Fruit fly (Drosophila melanogaster) whole organism, embryonic: ENCODE measurements around the gene mino.

Experiments used
- C15 ChIP-seq: fragments of 200-800 bp; sonication (Bioruptor generic); IDR thresholded peaks from 3 replicates; pipeline ENCODE4 v1.3.6; 2022; ENCODE audit warnings: missing biosample characterization, missing genetic modification characterization
- CG10462 ChIP-seq: fragments of 200-800 bp; sonication (Bioruptor generic); optimal IDR thresholded peaks from 2 replicates; lab custom pipeline; 2016; ENCODE audit warnings: missing biosample characterization, missing genetic modification characterization
- CG11398 ChIP-seq: fragments of 200-800 bp; sonication (Bioruptor generic); optimal IDR thresholded peaks from 2 replicates; lab custom pipeline; 2016; ENCODE audit warnings: missing biosample characterization, missing genetic modification characterization
- CG12391 ChIP-seq: fragments of 200-800 bp; sonication (Bioruptor generic); optimal IDR thresholded peaks from 3 replicates; lab custom pipeline; 2018; ENCODE audit warnings: missing biosample characterization, mild to moderate bottlenecking, missing genetic modification characterization, moderate library complexity
- CG14860 ChIP-seq: fragments of 200-800 bp; sonication (Bioruptor generic); IDR thresholded peaks from 3 replicates; pipeline ENCODE4 v1.3.6; 2022; ENCODE audit warnings: missing biosample characterization, missing genetic modification characterization; ENCODE audit not compliant: partially characterized antibody
- CG15696 ChIP-seq: fragments of 200-800 bp; sonication (Bioruptor generic); optimal IDR thresholded peaks from 2 replicates; lab custom pipeline; 2019; ENCODE audit warnings: missing biosample characterization, mild to moderate bottlenecking, missing genetic modification characterization, moderate library complexity
- CG17186 ChIP-seq: fragments of 200-800 bp; sonication (Bioruptor generic); optimal IDR thresholded peaks from 3 replicates; lab custom pipeline; 2017; ENCODE audit warnings: missing biosample characterization, missing genetic modification reagents, missing genetic modification characterization
- CG1792 ChIP-seq: fragments of 200-800 bp; sonication (Bioruptor generic); optimal IDR thresholded peaks from 2 replicates; lab custom pipeline; 2016; ENCODE audit warnings: missing biosample characterization, missing genetic modification characterization
- CG18262 ChIP-seq: fragments of 200-800 bp; optimal IDR thresholded peaks from 3 replicates; lab custom pipeline; 2019; ENCODE audit warnings: missing biosample characterization, mild to moderate bottlenecking, missing genetic modification characterization, moderate library complexity
- CG18599 ChIP-seq: fragments of 200-800 bp; sonication (Bioruptor generic); optimal IDR thresholded peaks from 3 replicates; lab custom pipeline; 2017; ENCODE audit warnings: missing biosample characterization, missing genetic modification characterization, mild to moderate bottlenecking, moderate library complexity, missing genetic modification reagents
- CG31224 ChIP-seq: fragments of 200-800 bp; sonication (Bioruptor generic); IDR thresholded peaks from 2 replicates; pipeline ENCODE4 v1.3.6; 2022; ENCODE audit warnings: missing biosample characterization, missing genetic modification characterization
- CG34224 ChIP-seq: fragments of 200-800 bp; sonication (Bioruptor generic); IDR thresholded peaks from 3 replicates; pipeline ENCODE4 v1.3.6; 2022; ENCODE audit warnings: missing biosample characterization, missing genetic modification characterization; ENCODE audit not compliant: partially characterized antibody
- Dip3 ChIP-seq: fragments of 200-800 bp; sonication (Bioruptor generic); optimal IDR thresholded peaks from 3 replicates; lab custom pipeline; 2016; ENCODE audit warnings: missing biosample characterization, missing genetic modification characterization
- Doc2 ChIP-seq: fragments of 200-800 bp; sonication (Bioruptor generic); IDR thresholded peaks from 2 replicates; pipeline ENCODE4 v1.3.6; 2022; ENCODE audit warnings: missing biosample characterization, missing genetic modification characterization
- Fer2 ChIP-seq: fragments of 200-800 bp; sonication (Bioruptor generic); optimal IDR thresholded peaks from 2 replicates; lab custom pipeline; 2018; ENCODE audit warnings: missing biosample characterization, mild to moderate bottlenecking, missing genetic modification characterization, moderate library complexity
- H15 ChIP-seq: fragments of 200-800 bp; sonication (Bioruptor generic); IDR thresholded peaks from 3 replicates; pipeline ENCODE4 v1.3.6; 2022; ENCODE audit warnings: missing biosample characterization, missing genetic modification characterization
- Hey ChIP-seq: fragments of 200-800 bp; sonication (Bioruptor generic); optimal IDR thresholded peaks from 3 replicates; lab custom pipeline; 2018; ENCODE audit warnings: missing biosample characterization, mild to moderate bottlenecking, missing genetic modification characterization
- HmgD ChIP-seq: fragments of 200-800 bp; sonication (Bioruptor generic); optimal IDR thresholded peaks from 3 replicates; lab custom pipeline; 2016; ENCODE audit warnings: missing biosample characterization, missing genetic modification characterization
- HmgZ ChIP-seq: fragments of 200-800 bp; sonication (Bioruptor generic); optimal IDR thresholded peaks from 2 replicates; lab custom pipeline; 2018; ENCODE audit warnings: missing biosample characterization, mild to moderate bottlenecking, missing genetic modification characterization
- Hr51 ChIP-seq, 2 experiments: fragments of 200-800 bp; sonication (Bioruptor generic); optimal IDR thresholded peaks; 2 replicates in 1 of 2; 3 replicates in 1 of 2; lab custom pipeline; 2016 to 2018; ENCODE audit warnings: missing biosample characterization in 2 of 2, missing genetic modification characterization in 2 of 2, mild to moderate bottlenecking in 1 of 2, moderate library complexity in 1 of 2
- MTF-1 ChIP-seq: fragments of 200-800 bp; sonication (Bioruptor generic); optimal IDR thresholded peaks from 2 replicates; lab custom pipeline; 2018; ENCODE audit warnings: missing biosample characterization, mild to moderate bottlenecking, missing genetic modification characterization, borderline replicate concordance
- Med ChIP-seq: fragments of 200-800 bp; sonication (Bioruptor generic); peaks from one replicate; lab custom pipeline; 2016; ENCODE audit warnings: missing biosample characterization, missing genetic modification characterization, mild to moderate bottlenecking, inconsistent platforms, moderate library complexity
- NfI ChIP-seq: fragments of 200-800 bp; sonication (Bioruptor generic); optimal IDR thresholded peaks from 3 replicates; lab custom pipeline; 2018; ENCODE audit warnings: missing biosample characterization, mild to moderate bottlenecking, missing genetic modification characterization, moderate library complexity
- Optix ChIP-seq: fragments of 200-800 bp; sonication (Bioruptor generic); IDR thresholded peaks from 3 replicates; pipeline ENCODE4 v1.3.6; 2022; ENCODE audit warnings: missing biosample characterization, missing genetic modification characterization
- Rfx ChIP-seq: fragments of 200-800 bp; sonication (Bioruptor generic); IDR thresholded peaks from 2 replicates; pipeline ENCODE4 v1.3.6; 2022; ENCODE audit warnings: missing biosample characterization, missing genetic modification characterization
- Sin3A ChIP-seq: fragments of >200 bp; optimal IDR thresholded peaks from 2 replicates; lab custom pipeline; 2018
- Six4 ChIP-seq: fragments of 200-800 bp; sonication (Bioruptor generic); optimal IDR thresholded peaks from 2 replicates; lab custom pipeline; 2016; ENCODE audit warnings: missing biosample characterization, missing genetic modification characterization
- bab2 ChIP-seq: fragments of 200-800 bp; sonication (Bioruptor generic); optimal IDR thresholded peaks from 2 replicates; lab custom pipeline; 2016; ENCODE audit warnings: missing biosample characterization, missing genetic modification characterization
- btn ChIP-seq: fragments of 200-800 bp; sonication (Bioruptor generic); optimal IDR thresholded peaks from 2 replicates; lab custom pipeline; 2016; ENCODE audit warnings: missing biosample characterization, missing genetic modification characterization
- dm ChIP-seq: fragments of 200-800 bp; sonication (Bioruptor generic); optimal IDR thresholded peaks from 3 replicates; lab custom pipeline; 2016; ENCODE audit warnings: missing biosample characterization, missing genetic modification characterization
- emc ChIP-seq: fragments of 200-800 bp; sonication (Bioruptor generic); optimal IDR thresholded peaks from 2 replicates; lab custom pipeline; 2016; ENCODE audit warnings: missing biosample characterization, missing genetic modification characterization
- esg ChIP-seq: fragments of 200-800 bp; sonication (Bioruptor generic); conservative IDR thresholded peaks from 2 replicates; pipeline ENCODE4 v1.3.6; 2022; ENCODE audit warnings: missing biosample characterization, missing genetic modification characterization
- fd96Cb ChIP-seq: fragments of 200-800 bp; sonication (Bioruptor generic); optimal IDR thresholded peaks from 2 replicates; lab custom pipeline; 2018; ENCODE audit warnings: missing biosample characterization, mild to moderate bottlenecking, missing genetic modification characterization, moderate library complexity
- fu2 ChIP-seq: fragments of 200-800 bp; sonication (Bioruptor generic); optimal IDR thresholded peaks from 2 replicates; lab custom pipeline; 2016; ENCODE audit warnings: missing biosample characterization, missing genetic modification characterization
- h ChIP-seq: fragments of >200 bp; optimal IDR thresholded peaks from 2 replicates; lab custom pipeline; 2017
- jumu ChIP-seq: fragments of 200-800 bp; sonication (Bioruptor generic); optimal IDR thresholded peaks from 3 replicates; lab custom pipeline; 2016; ENCODE audit warnings: missing biosample characterization, missing genetic modification characterization
- ken ChIP-seq: fragments of 200-800 bp; sonication (Bioruptor generic); IDR thresholded peaks from 3 replicates; pipeline ENCODE4 v1.3.6; 2022; ENCODE audit warnings: missing biosample characterization, missing genetic modification characterization
- kni ChIP-seq: fragments of 200-800 bp; sonication (Bioruptor generic); optimal IDR thresholded peaks from 3 replicates; lab custom pipeline; 2017; ENCODE audit warnings: mild to moderate bottlenecking, missing biosample characterization, missing genetic modification reagents, missing genetic modification characterization
- lmd ChIP-seq: fragments of 200-800 bp; sonication (Bioruptor generic); IDR thresholded peaks from 2 replicates; pipeline ENCODE4 v1.3.6; 2022; ENCODE audit warnings: missing biosample characterization, missing genetic modification characterization
- lov ChIP-seq, 2 experiments: fragments of 200-800 bp in 1 of 2; fragments of >200 bp in 1 of 2; sonication (Bioruptor generic) in 1 of 2; IDR thresholded peaks in 1 of 2; optimal IDR thresholded peaks in 1 of 2; 2 replicates in 1 of 2; 3 replicates in 1 of 2; pipeline versions ENCODE4 v1.3.6 to Lab custom; 2017 to 2022; ENCODE audit warnings: missing biosample characterization in 1 of 2, missing genetic modification characterization in 1 of 2
- onecut ChIP-seq: fragments of 200-800 bp; sonication (Bioruptor generic); IDR thresholded peaks from 2 replicates; pipeline ENCODE4 v1.3.6; 2022; ENCODE audit warnings: missing biosample characterization, missing genetic modification characterization
- pros ChIP-seq: fragments of 200-800 bp; sonication (Bioruptor generic); optimal IDR thresholded peaks from 3 replicates; lab custom pipeline; 2019; ENCODE audit warnings: missing biosample characterization, mild to moderate bottlenecking, missing genetic modification characterization, moderate library complexity
- schlank ChIP-seq: fragments of 200-800 bp; sonication (Bioruptor generic); optimal IDR thresholded peaks from 2 replicates; lab custom pipeline; 2018; ENCODE audit warnings: missing biosample characterization, mild to moderate bottlenecking, missing genetic modification characterization
- slou ChIP-seq: fragments of 200-800 bp; sonication (Bioruptor generic); optimal IDR thresholded peaks from 3 replicates; lab custom pipeline; 2016; ENCODE audit warnings: missing biosample characterization, missing genetic modification characterization
- tna ChIP-seq: fragments of 200-800 bp; sonication (Bioruptor generic); IDR thresholded peaks from 2 replicates; pipeline ENCODE4 v1.3.6; 2022; ENCODE audit warnings: missing biosample characterization, missing genetic modification characterization; ENCODE audit not compliant: partially characterized antibody
- wdn ChIP-seq: fragments of 200-800 bp; sonication (Bioruptor generic); IDR thresholded peaks from 2 replicates; pipeline ENCODE4 v1.3.6; 2022; ENCODE audit warnings: missing biosample characterization, missing genetic modification characterization
- wek ChIP-seq: fragments of 200-800 bp; sonication (Bioruptor generic); optimal IDR thresholded peaks from 3 replicates; lab custom pipeline; 2018; ENCODE audit warnings: missing biosample characterization, mild to moderate bottlenecking, missing genetic modification characterization, moderate library complexity
- zfh1 ChIP-seq: fragments of 200-800 bp; sonication (Bioruptor generic); IDR thresholded peaks from 3 replicates; pipeline ENCODE4 v1.3.6; 2022; ENCODE audit warnings: missing biosample characterization, missing genetic modification characterization

Gene mino

dm6 chr3R:27937752-27938694 is 13.0 kb downstream of the mino start, which contains the start of the genes NSD and BOD1 (continued):
- TF ChIP-seq fu2 (no peak), lmd (GFP tag; lab: Robert Waterston, UW) (peak; percentile 64), Dip3 (GFP tag; lab: Kevin White, UChicago) (peak; percentile 24), CG31224 (GFP tag; lab: Robert Waterston, UW) (peak; percentile 59), esg (GFP tag; lab: Robert Waterston, UW) (peak; percentile 54), H15 (GFP tag; lab: Robert Waterston, UW) (peak; percentile 48; the same call in 1 of the 3 replicates), CG17186 (GFP tag; lab: Kevin White, UChicago) (peak; percentile 51), ken (GFP tag; lab: Robert Waterston, UW) (peak; percentile 82), schlank (tag; lab: Kevin White, UChicago) (peak; percentile 25), fd96Cb (tag; lab: Kevin White, UChicago) (peak; percentile 10), Rfx (GFP tag; lab: Robert Waterston, UW) (peak; percentile 90), Fer2 (tag; lab: Kevin White, UChicago) (peak; percentile 27), wek (GFP tag; lab: Kevin White, UChicago) (no peak), Hr51 (GFP tag; optimal IDR thresholded peaks at IDR 0.05; lab: Kevin White, UChicago) (no peak), NfI (GFP tag; lab: Kevin White, UChicago) (peak; percentile 63), CG34224 (GFP tag; lab: Robert Waterston, UW) (peak; percentile 81), tna (GFP tag; lab: Robert Waterston, UW) (peak; percentile 92), HmgD (GFP tag; lab: Kevin White, UChicago) (peak; percentile 19), bab2 (no peak), lov (optimal IDR thresholded peaks at IDR 0.05; lab: Kevin White, UChicago) (no peak), lov (GFP tag; IDR thresholded peaks at IDR 0.05; lab: Robert Waterston, UW) (peak; percentile 47; the same call in 1 of the 3 replicates), CG15696 (tag; lab: Kevin White, UChicago) (peak; percentile 55), Sin3A (lab: Kevin White, UChicago) (peak; percentile 5), Med (GFP tag; lab: Kevin White, UChicago) (peak; percentile 85), onecut (GFP tag; lab: Robert Waterston, UW) (peak; percentile 47), wdn (peak; percentile 53), CG10462 (GFP tag; lab: Kevin White, UChicago) (peak; percentile 17), slou (GFP tag; lab: Kevin White, UChicago) (peak; percentile 42), HmgZ (tag; lab: Kevin White, UChicago) (peak; percentile 41), emc (GFP tag; lab: Kevin White, UChicago) (no peak), btn (GFP tag; lab: Kevin White, UChicago) (no peak), CG18599 (peak; percentile 49), CG18262 (tag; lab: Kevin White, UChicago) (peak; percentile 62), Doc2 (no peak), Optix (GFP tag; lab: Robert Waterston, UW) (peak; percentile 55; the same call in 1 of the 3 replicates), kni (GFP tag; lab: Kevin White, UChicago) (no peak), Hey (tag; lab: Kevin White, UChicago) (no peak), CG12391 (tag; lab: Kevin White, UChicago) (peak; percentile 48), CG1792 (GFP tag; lab: Kevin White, UChicago) (no peak), MTF-1 (GFP tag; lab: Kevin White, UChicago) (peak; percentile 61), CG14860 (GFP tag; lab: Robert Waterston, UW) (peak; percentile 89), CG11398 (GFP tag; lab: Kevin White, UChicago) (no peak), pros (GFP tag; lab: Kevin White, UChicago) (no peak), C15 (GFP tag; lab: Robert Waterston, UW) (0 out of 3 replicates have a peak, but pooled peaks have one; percentile 31), Six4 (peak; percentile 43), jumu (peak; percentile 6), h (lab: Kevin White, UChicago) (no peak), dm (peak; percentile 4), zfh1 (GFP tag; lab: Robert Waterston, UW) (peak; percentile 70; the same call in 1 of the 3 replicates)
